Fruit fly (Drosophila melanogaster) whole organism, pupa: ENCODE results near the gene Nse1.
A peak's percentile ranks its signal among the peaks of the same experiment; 100 is the strongest.

Experiments
- CG10348 ChIP-seq: fragments of 200-800 bp; sonication (Bioruptor generic); IDR thresholded peaks from 2 replicates; pipeline ENCODE4 v1.3.6; 2022; ENCODE audit warnings: missing biosample characterization, missing genetic modification characterization
- CG12605 ChIP-seq: fragments of 200-800 bp; sonication (Bioruptor generic); IDR thresholded peaks from 2 replicates; pipeline ENCODE4 v1.3.6; 2022; ENCODE audit warnings: missing biosample characterization, missing genetic modification characterization
- CG13204 ChIP-seq: fragments of 200-800 bp; sonication (Bioruptor generic); optimal IDR thresholded peaks from 2 replicates; lab custom pipeline; 2018; ENCODE audit warnings: missing biosample characterization, mild to moderate bottlenecking, missing genetic modification characterization, moderate library complexity
- CG14655 ChIP-seq: fragments of 200-800 bp; sonication (Bioruptor generic); optimal IDR thresholded peaks from 3 replicates; lab custom pipeline; 2017; ENCODE audit warnings: mild to moderate bottlenecking, missing biosample characterization, missing genetic modification reagents, missing genetic modification characterization
- CG15710 ChIP-seq: fragments of 200-800 bp; sonication (Bioruptor generic); optimal IDR thresholded peaks from 2 replicates; lab custom pipeline; 2018; ENCODE audit warnings: missing biosample characterization, mild to moderate bottlenecking, missing genetic modification characterization, moderate library complexity
- CG17806 ChIP-seq: fragments of 200-800 bp; sonication (Bioruptor generic); optimal IDR thresholded peaks from 2 replicates; lab custom pipeline; 2018; ENCODE audit warnings: missing biosample characterization, mild to moderate bottlenecking, missing genetic modification characterization, moderate library complexity
- CG32121 ChIP-seq: fragments of 200-800 bp; sonication (Bioruptor generic); IDR thresholded peaks from 2 replicates; pipeline ENCODE4 v1.3.6; 2022; ENCODE audit warnings: missing biosample characterization, missing genetic modification characterization
- CG34367 ChIP-seq: fragments of 200-800 bp; sonication (Bioruptor generic); optimal IDR thresholded peaks from 2 replicates; lab custom pipeline; 2018; ENCODE audit warnings: missing biosample characterization, mild to moderate bottlenecking, missing genetic modification characterization
- CG4496 ChIP-seq: fragments of 200-800 bp; sonication (Bioruptor generic); IDR thresholded peaks from 3 replicates; pipeline ENCODE4 v1.3.6; 2022; ENCODE audit warnings: missing biosample characterization, missing genetic modification characterization
- CG8159 ChIP-seq: fragments of 200-800 bp; sonication (Bioruptor generic); optimal IDR thresholded peaks from 3 replicates; lab custom pipeline; 2018; ENCODE audit warnings: missing biosample characterization, mild to moderate bottlenecking, missing genetic modification characterization, moderate library complexity
- CG8301 ChIP-seq: fragments of 200-800 bp; sonication (Bioruptor generic); optimal IDR thresholded peaks from 2 replicates; lab custom pipeline; 2018; ENCODE audit warnings: missing biosample characterization, mild to moderate bottlenecking, missing genetic modification characterization
- CG9948 ChIP-seq: fragments of 200-800 bp; sonication (Bioruptor generic); optimal IDR thresholded peaks from 2 replicates; lab custom pipeline; 2018; ENCODE audit warnings: missing biosample characterization, mild to moderate bottlenecking, missing genetic modification characterization, moderate library complexity
- D1 ChIP-seq: fragments of 200-800 bp; sonication (Bioruptor generic); optimal IDR thresholded peaks from 2 replicates; lab custom pipeline; 2018; ENCODE audit warnings: missing biosample characterization, mild to moderate bottlenecking, missing genetic modification characterization, moderate library complexity
- EcR ChIP-seq: fragments of 200-800 bp; sonication (Bioruptor generic); optimal IDR thresholded peaks from 3 replicates; lab custom pipeline; 2019; ENCODE audit warnings: missing biosample characterization, missing genetic modification characterization, mild to moderate bottlenecking, moderate library complexity, missing genetic modification reagents
- Ets98B ChIP-seq: fragments of 200-800 bp; sonication (Bioruptor generic); IDR thresholded peaks from 2 replicates; pipeline ENCODE4 v1.3.6; 2022; ENCODE audit warnings: missing biosample characterization, missing genetic modification characterization
- Pif1A ChIP-seq: fragments of 200-800 bp; sonication (Bioruptor generic); optimal IDR thresholded peaks from 3 replicates; lab custom pipeline; 2016; ENCODE audit warnings: missing biosample characterization, missing genetic modification characterization
- Pif1B ChIP-seq: fragments of 200-800 bp; sonication (Bioruptor generic); optimal IDR thresholded peaks from 3 replicates; lab custom pipeline; 2016; ENCODE audit warnings: missing biosample characterization, missing genetic modification characterization
- Snoo ChIP-seq: fragments of 200-800 bp; sonication (Bioruptor generic); optimal IDR thresholded peaks from 3 replicates; lab custom pipeline; 2017; ENCODE audit warnings: missing biosample characterization, mild to moderate bottlenecking, missing genetic modification characterization, inconsistent platforms
- fd96Ca ChIP-seq: fragments of 200-800 bp; sonication (Bioruptor generic); IDR thresholded peaks from 3 replicates; pipeline ENCODE4 v1.3.6; 2022; ENCODE audit warnings: missing biosample characterization, missing genetic modification characterization
- gl ChIP-seq: fragments of 200-800 bp; sonication (Bioruptor generic); optimal IDR thresholded peaks from 2 replicates; lab custom pipeline; 2018; ENCODE audit warnings: missing biosample characterization, mild to moderate bottlenecking, missing genetic modification characterization
- rn ChIP-seq: fragments of 200-800 bp; sonication (Bioruptor generic); IDR thresholded peaks from 2 replicates; pipeline ENCODE4 v1.3.6; 2022; ENCODE audit warnings: missing biosample characterization, missing genetic modification characterization

Nse1 gene

DNA sequence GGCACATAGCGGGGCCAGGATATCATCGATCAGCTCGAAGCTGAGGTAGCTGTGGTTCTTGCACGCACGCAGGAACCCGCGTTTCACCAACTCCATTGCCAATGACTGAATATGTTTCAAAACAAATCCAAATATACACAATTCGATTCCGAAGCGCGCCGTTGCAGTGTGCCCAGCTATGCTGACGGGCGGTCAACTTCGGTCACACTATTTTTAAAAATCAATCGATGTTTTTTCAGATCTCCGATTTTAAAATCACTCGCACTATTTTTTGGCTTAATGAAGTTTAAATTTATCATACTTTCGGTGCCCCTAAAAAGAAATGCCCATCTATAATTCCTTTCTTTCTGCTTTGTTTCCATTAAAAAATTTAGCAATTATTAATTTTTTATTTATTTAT is at the start of gene Nse1:
Gene Nse1, minus strand, starts transcription at position 173 of the 400 bp plus-strand sequence.
- TF ChIP-seq CG4496 (GFP tag; lab: Robert Waterston, UW) (no peak), CG13204 (GFP tag; lab: Kevin White, UChicago) (no peak)

DNA sequence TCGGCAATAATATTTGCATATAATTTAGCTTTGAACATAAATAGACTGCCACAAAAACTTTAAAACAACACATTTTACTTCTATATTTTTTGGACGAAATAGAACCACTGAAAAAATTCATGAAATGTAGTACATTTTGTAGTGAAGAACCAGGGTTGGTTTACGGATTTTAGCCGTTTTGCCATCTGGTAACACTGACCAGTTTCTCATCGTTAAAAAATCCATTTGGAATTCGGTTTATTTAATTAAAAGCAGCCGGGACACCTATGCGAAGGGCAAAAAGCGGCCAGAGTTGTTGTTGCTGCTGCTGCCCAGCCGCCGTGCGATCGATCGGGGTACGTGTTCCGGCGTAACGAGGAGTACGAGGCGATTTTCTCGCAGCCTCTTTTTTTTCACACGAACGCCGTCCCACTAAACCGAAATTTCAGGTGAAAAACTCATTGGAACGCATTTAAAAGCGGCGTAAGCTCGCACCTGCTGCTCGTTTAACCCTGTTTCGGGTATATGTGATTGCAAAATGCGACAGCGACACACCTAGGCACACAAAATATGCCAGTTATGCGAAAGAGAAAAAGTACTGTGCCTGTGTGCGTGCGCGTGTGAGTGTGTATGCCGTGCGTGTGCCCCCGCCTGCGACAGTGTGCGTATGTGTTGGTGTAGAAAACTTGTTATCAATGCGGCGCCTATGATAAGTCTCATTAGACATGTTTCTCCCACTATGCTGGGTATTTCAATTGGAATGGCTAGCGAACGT is 46.5 kb upstream of the Nse1 start, which contains the start of gene Liprin-alpha:
Gene Liprin-alpha, plus strand, starts transcription at position 154 of the 754 bp plus-strand sequence.
- TF ChIP-seq fd96Ca (GFP tag; lab: Robert Waterston, UW) (peak; percentile 43; the same call in 1 of the 3 replicates), CG4496 (GFP tag; lab: Robert Waterston, UW) (no peak)

DNA sequence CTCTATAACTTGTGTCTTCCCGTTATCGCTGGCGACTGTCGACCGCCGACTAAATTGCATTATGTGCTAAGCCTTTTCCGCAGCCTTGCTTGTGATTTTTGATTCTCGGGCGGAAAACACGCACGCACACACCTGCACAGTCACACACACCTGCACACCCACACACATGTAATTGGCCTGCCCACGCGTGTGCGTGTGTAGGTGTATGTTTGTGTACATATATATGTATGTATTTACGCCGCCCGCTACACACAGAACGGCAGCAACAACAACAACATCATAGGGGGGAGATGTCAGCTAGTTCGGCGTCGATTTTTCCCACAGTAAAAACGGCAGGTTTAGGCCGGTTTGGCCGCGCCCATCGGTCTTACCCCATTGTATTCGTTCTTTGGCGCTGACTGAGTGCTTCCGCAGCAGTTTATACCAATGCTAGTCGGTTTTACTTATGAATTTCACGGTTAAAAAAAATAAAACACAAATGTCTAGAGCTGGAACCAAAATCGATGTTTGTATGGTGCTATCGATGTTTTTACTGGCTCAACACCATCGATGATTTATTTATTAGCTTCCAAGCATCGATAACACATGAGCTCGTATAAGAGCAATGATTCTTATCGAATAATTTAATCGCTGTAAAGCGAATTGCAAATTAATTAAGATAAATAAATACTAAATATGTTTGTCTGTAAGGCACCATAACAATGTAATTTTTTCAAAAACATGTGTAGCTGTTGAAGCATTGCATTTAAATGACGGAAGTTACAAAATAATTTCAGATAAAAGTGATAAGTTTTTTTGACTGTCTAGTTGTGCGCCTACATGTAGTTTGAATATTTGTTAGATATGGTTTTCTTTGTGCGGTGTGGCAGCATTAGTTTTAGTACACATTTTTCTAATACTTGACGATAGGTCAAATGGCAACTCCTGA is 45.7 kb upstream of the Nse1 start, which contains the start of gene homer:
Gene homer, minus strand, starts transcription at position 538 of the 928 bp plus-strand sequence.
- TF ChIP-seq CG15710 (tag; lab: Kevin White, UChicago) (peak; percentile 10), CG13204 (GFP tag; lab: Kevin White, UChicago) (no peak), CG4496 (GFP tag; lab: Robert Waterston, UW) (peak; percentile 49; the same call in 1 of the 3 replicates), CG12605 (no peak), CG32121 (GFP tag; lab: Robert Waterston, UW) (peak; percentile 14; the same call in 1 of the 2 replicates), EcR (peak; percentile 9)

DNA sequence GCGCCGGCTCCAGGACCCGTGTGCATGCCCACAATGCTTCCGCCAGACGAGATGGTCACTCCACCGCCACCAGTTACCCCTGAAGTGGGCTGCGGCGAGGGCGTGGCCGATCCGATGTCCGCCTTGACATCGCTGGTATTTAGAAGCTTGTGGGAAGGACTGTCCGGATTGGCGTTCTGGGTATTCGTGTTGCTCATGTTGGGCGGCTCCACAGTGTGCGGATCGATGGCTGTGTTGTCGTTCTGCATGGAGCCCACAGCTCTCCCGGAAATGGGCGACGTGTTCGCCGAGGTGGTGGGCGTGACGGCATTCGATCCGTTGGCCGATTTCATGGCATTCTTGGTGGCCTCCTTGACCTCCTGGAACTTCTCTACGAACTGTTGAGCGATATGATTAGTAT is 44.3 kb upstream of the Nse1 start:
- TF ChIP-seq EcR (no peak), gl (no peak), CG14655 (GFP tag; lab: Kevin White, UChicago) (no peak), CG12605 (no peak), CG34367 (no peak), CG15710 (tag; lab: Kevin White, UChicago) (no peak), Pif1A (GFP tag; lab: Kevin White, UChicago) (no peak), fd96Ca (GFP tag; lab: Robert Waterston, UW) (no peak), Pif1B (GFP tag; lab: Kevin White, UChicago) (no peak), CG4496 (GFP tag; lab: Robert Waterston, UW) (no peak), CG8301 (tag; lab: Kevin White, UChicago) (no peak), CG8159 (tag; lab: Kevin White, UChicago) (no peak), CG10348 (GFP tag; lab: Robert Waterston, UW) (no peak), CG17806 (tag; lab: Kevin White, UChicago) (no peak), Snoo (tag; lab: Kevin White, UChicago) (no peak)

DNA sequence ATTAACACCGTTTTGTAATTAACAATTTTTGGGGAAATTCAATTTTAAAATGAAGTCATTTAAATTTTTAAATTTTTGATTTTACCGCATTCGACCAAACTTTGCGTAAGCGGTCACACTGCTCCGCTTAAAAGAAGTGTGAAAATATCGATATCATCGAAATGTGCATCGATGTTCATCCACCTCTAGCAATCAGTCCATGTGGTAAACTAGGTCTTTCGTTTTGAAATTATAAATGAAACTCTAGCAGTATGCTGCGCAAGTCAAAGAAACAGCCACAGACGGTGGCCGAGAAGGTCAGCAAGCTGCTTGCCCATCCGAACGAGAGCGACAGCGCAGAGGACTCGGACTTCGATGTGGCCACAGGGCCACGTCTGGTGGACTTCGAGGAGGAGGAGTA is 40.0 kb upstream of the Nse1 start, which contains the start of gene Aatf:
Gene Aatf, plus strand, starts transcription at position 166 of the 400 bp plus-strand sequence.
- TF ChIP-seq gl = no peak
- TF ChIP-seq Ets98B = 0 out of 2 replicates have a peak, but pooled peaks have one; percentile 6

DNA sequence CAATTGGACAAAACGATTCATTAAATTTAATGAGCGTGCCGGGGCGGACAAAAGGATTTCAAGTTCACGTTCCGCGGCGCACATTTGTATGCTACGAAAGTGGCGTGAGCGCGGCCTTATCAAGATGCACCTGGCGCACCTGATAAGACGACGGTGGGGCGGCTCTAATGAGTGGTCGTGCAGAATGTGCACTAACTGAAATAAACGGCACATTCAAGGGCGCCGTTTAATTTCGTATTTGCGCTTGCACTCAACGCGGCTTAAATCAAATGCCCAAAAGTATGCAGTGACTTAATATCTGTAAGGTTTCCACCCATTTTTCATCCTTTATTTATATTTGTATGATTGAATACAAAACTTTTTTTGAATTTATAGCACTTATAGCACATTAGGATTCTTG is 39.5 kb upstream of the Nse1 start:
- TF ChIP-seq CG10348 (GFP tag; lab: Robert Waterston, UW) (no peak), Pif1B (GFP tag; lab: Kevin White, UChicago) (no peak), CG14655 (GFP tag; lab: Kevin White, UChicago) (no peak), CG12605 (no peak), CG4496 (GFP tag; lab: Robert Waterston, UW) (no peak), CG8301 (tag; lab: Kevin White, UChicago) (no peak), CG8159 (tag; lab: Kevin White, UChicago) (no peak), CG15710 (tag; lab: Kevin White, UChicago) (no peak), Ets98B (no peak), CG9948 (tag; lab: Kevin White, UChicago) (no peak), D1 (tag; lab: Kevin White, UChicago) (no peak), CG13204 (GFP tag; lab: Kevin White, UChicago) (no peak), Snoo (tag; lab: Kevin White, UChicago) (no peak), CG32121 (GFP tag; lab: Robert Waterston, UW) (no peak), CG17806 (tag; lab: Kevin White, UChicago) (no peak), rn (GFP tag; lab: Robert Waterston, UW) (no peak)
